Worm (Caenorhabditis elegans) whole organism, young adult: Measurements from ENCODE around the gene lin-52.
A peak's percentile ranks its signal among the peaks of the same experiment; 100 is the strongest.

Experiments used
- B0261.1 ChIP-seq: sonication (generic microtip); optimal IDR thresholded peaks from 2 replicates; lab custom pipeline; 2016; ENCODE audit warnings: mild to moderate bottlenecking, missing genetic modification characterization, moderate library complexity, missing compliant biosample characterization
- C17E4.6 ChIP-seq: fragments of 200-800 bp; sonication (Bioruptor generic); IDR thresholded peaks from 2 replicates; pipeline ENCODE4 v1.3.6; 2022; ENCODE audit warnings: missing genetic modification reagents, missing genetic modification characterization, missing compliant biosample characterization
- D2030.7 ChIP-seq: fragments of 200-800 bp; sonication (Bioruptor generic); IDR thresholded peaks from 2 replicates; pipeline ENCODE4 v1.3.6; 2022; ENCODE audit warnings: missing genetic modification reagents, missing genetic modification characterization, missing compliant biosample characterization
- F10E7.11 ChIP-seq: sonication (generic microtip); optimal IDR thresholded peaks from 2 replicates; lab custom pipeline; 2017; ENCODE audit warnings: mild to moderate bottlenecking, missing genetic modification characterization, moderate library complexity, missing compliant biosample characterization
- F23B12.7 ChIP-seq: sonication (generic microtip); optimal IDR thresholded peaks from 2 replicates; lab custom pipeline; 2017; ENCODE audit warnings: missing genetic modification characterization, mild to moderate bottlenecking, missing compliant biosample characterization, antibody characterized with exemption, moderate library complexity; ENCODE audit not compliant: insufficient read depth
- F37B4.10 ChIP-seq: fragments of 200-800 bp; sonication (Bioruptor generic); IDR thresholded peaks from 2 replicates; pipeline ENCODE4 v1.3.6; 2022; ENCODE audit warnings: missing genetic modification characterization, missing compliant biosample characterization
- F52B5.7 ChIP-seq: sonication (generic microtip); optimal IDR thresholded peaks from 2 replicates; lab custom pipeline; 2016; ENCODE audit warnings: mild to moderate bottlenecking, missing genetic modification characterization, missing compliant biosample characterization
- F55B11.4 ChIP-seq: sonication (generic microtip); optimal IDR thresholded peaks from 2 replicates; lab custom pipeline; 2016; ENCODE audit warnings: missing compliant biosample characterization, missing genetic modification characterization, borderline replicate concordance; ENCODE audit not compliant: insufficient read depth
- F57A8.1 ChIP-seq: fragments of 200-800 bp; sonication (Bioruptor generic); optimal IDR thresholded peaks from 2 replicates; lab custom pipeline; 2018; ENCODE audit warnings: mild to moderate bottlenecking, missing genetic modification characterization, moderate library complexity, missing compliant biosample characterization
- ZK185.1 ChIP-seq: sonication (generic microtip); optimal IDR thresholded peaks from 2 replicates; lab custom pipeline; 2016; ENCODE audit warnings: mild to moderate bottlenecking, missing genetic modification characterization, missing compliant biosample characterization; ENCODE audit not compliant: poor library complexity, severe bottlenecking
- akir-1 ChIP-seq: fragments of 200-800 bp; sonication (Bioruptor generic); optimal IDR thresholded peaks from 2 replicates; lab custom pipeline; 2018; ENCODE audit warnings: mild to moderate bottlenecking, missing genetic modification characterization, moderate library complexity, missing compliant biosample characterization
- athp-1 ChIP-seq: sonication (generic microtip); optimal IDR thresholded peaks from 2 replicates; lab custom pipeline; 2017; ENCODE audit warnings: mild to moderate bottlenecking, missing genetic modification characterization, missing compliant biosample characterization
- attf-3 ChIP-seq: fragments of 200-800 bp; sonication (Bioruptor generic); conservative IDR thresholded peaks from 2 replicates; pipeline ENCODE4 v1.3.6; 2022; ENCODE audit warnings: missing genetic modification reagents, missing genetic modification characterization, missing compliant biosample characterization
- ccch-3 ChIP-seq: fragments of 200-800 bp; sonication (Bioruptor generic); optimal IDR thresholded peaks from 2 replicates; lab custom pipeline; 2018; ENCODE audit warnings: mild to moderate bottlenecking, missing genetic modification characterization, missing compliant biosample characterization
- ceh-40 ChIP-seq: fragments of 200-800 bp; sonication (Bioruptor generic); IDR thresholded peaks from 2 replicates; pipeline ENCODE4 v1.3.6; 2022; ENCODE audit warnings: missing genetic modification characterization, missing compliant biosample characterization
- ceh-58 ChIP-seq: fragments of 200-800 bp; sonication (Bioruptor generic); IDR thresholded peaks from 2 replicates; pipeline ENCODE4 v1.3.6; 2022; ENCODE audit warnings: missing genetic modification characterization, missing compliant biosample characterization
- ceh-91 ChIP-seq: fragments of 200-800 bp; sonication (Bioruptor generic); IDR thresholded peaks from 2 replicates; pipeline ENCODE4 v1.3.6; 2022; ENCODE audit warnings: missing genetic modification reagents, missing genetic modification characterization, missing compliant biosample characterization
- dpl-1 ChIP-seq: fragments of 150-350 bp; optimal IDR thresholded peaks from 2 replicates; lab custom pipeline; 2014; ENCODE audit warnings: missing biosample characterization, missing genetic modification reagents, missing genetic modification characterization
- egl-18 ChIP-seq: fragments of 200-800 bp; sonication (Bioruptor generic); IDR thresholded peaks from 2 replicates; pipeline ENCODE4 v1.3.6; 2022; ENCODE audit warnings: missing genetic modification reagents, missing genetic modification characterization, missing compliant biosample characterization
- ets-4 ChIP-seq: fragments of 200-800 bp; sonication (Bioruptor generic); optimal IDR thresholded peaks from 2 replicates; lab custom pipeline; 2018; ENCODE audit warnings: mild to moderate bottlenecking, missing genetic modification characterization, missing compliant biosample characterization
- gei-17 ChIP-seq: fragments of 200-800 bp; sonication (Bioruptor generic); optimal IDR thresholded peaks from 2 replicates; lab custom pipeline; 2018; ENCODE audit warnings: mild to moderate bottlenecking, missing genetic modification characterization, missing compliant biosample characterization
- hlh-12 ChIP-seq: sonication (generic microtip); optimal IDR thresholded peaks from 2 replicates; lab custom pipeline; 2016; ENCODE audit warnings: missing genetic modification characterization, missing compliant biosample characterization
- hmg-1.2 ChIP-seq: fragments of 200-800 bp; sonication (Bioruptor generic); IDR thresholded peaks from 2 replicates; pipeline ENCODE4 v1.3.6; 2022; ENCODE audit warnings: missing genetic modification reagents, missing genetic modification characterization, missing compliant biosample characterization
- hrde-1 ChIP-seq: sonication (generic microtip); optimal IDR thresholded peaks from 2 replicates; lab custom pipeline; 2016; ENCODE audit warnings: missing genetic modification characterization, mild to moderate bottlenecking, missing compliant biosample characterization, moderate library complexity, missing genotype, missing genetic modification reagents, borderline replicate concordance
- hsf-1 ChIP-seq: fragments of 200-800 bp; sonication (Bioruptor generic); IDR thresholded peaks from 2 replicates; pipeline ENCODE4 v1.3.6; 2022; ENCODE audit warnings: missing genetic modification reagents, missing genetic modification characterization, missing compliant biosample characterization
- lag-1 ChIP-seq: fragments of 200-800 bp; sonication (Bioruptor generic); IDR thresholded peaks from 2 replicates; pipeline ENCODE4 v1.3.6; 2022; ENCODE audit warnings: missing genetic modification reagents, missing genetic modification characterization, missing compliant biosample characterization
- let-607 ChIP-seq, 2 experiments: fragments of 200-800 bp in 1 of 2; sonication (Bioruptor generic) in 1 of 2; sonication (generic microtip) in 1 of 2; optimal IDR thresholded peaks; 2 replicates each; lab custom pipeline; 2016 to 2018; ENCODE audit warnings: mild to moderate bottlenecking in 2 of 2, missing compliant biosample characterization in 2 of 2, missing genetic modification characterization in 2 of 2, moderate library complexity in 2 of 2, missing genotype in 1 of 2
- lin-26 ChIP-seq: fragments of 200-800 bp; sonication (Bioruptor generic); IDR thresholded peaks from 2 replicates; pipeline ENCODE4 v1.3.6; 2022; ENCODE audit warnings: missing genetic modification reagents, missing genetic modification characterization, missing compliant biosample characterization
- lin-54 ChIP-seq: fragments of 200-800 bp; sonication (Bioruptor generic); optimal IDR thresholded peaks from 2 replicates; lab custom pipeline; 2018; ENCODE audit warnings: mild to moderate bottlenecking, missing genetic modification characterization, missing compliant biosample characterization
- lir-1 ChIP-seq: fragments of 200-800 bp; sonication (Bioruptor generic); conservative IDR thresholded peaks from 2 replicates; pipeline ENCODE4 v1.3.6; 2022; ENCODE audit warnings: missing genetic modification reagents, missing genetic modification characterization, missing compliant biosample characterization
- lsl-1 ChIP-seq: fragments of 200-800 bp; sonication (Bioruptor generic); optimal IDR thresholded peaks from 2 replicates; lab custom pipeline; 2018; ENCODE audit warnings: mild to moderate bottlenecking, missing genetic modification characterization, moderate library complexity, missing compliant biosample characterization
- nfya-2 ChIP-seq: fragments of 200-800 bp; sonication (Bioruptor generic); IDR thresholded peaks from 2 replicates; pipeline ENCODE4 v1.3.6; 2022; ENCODE audit warnings: missing genetic modification reagents, missing genetic modification characterization, missing compliant biosample characterization
- nhr-179 ChIP-seq: sonication (generic microtip); optimal IDR thresholded peaks from 2 replicates; lab custom pipeline; 2016; ENCODE audit warnings: mild to moderate bottlenecking, missing genetic modification characterization, missing compliant biosample characterization
- nhr-27 ChIP-seq: fragments of 200-800 bp; sonication (Bioruptor generic); optimal IDR thresholded peaks from 2 replicates; lab custom pipeline; 2018; ENCODE audit warnings: mild to moderate bottlenecking, missing genetic modification characterization, moderate library complexity, missing compliant biosample characterization
- nhr-80 ChIP-seq: sonication (generic microtip); optimal IDR thresholded peaks from 2 replicates; lab custom pipeline; 2016; ENCODE audit warnings: missing genetic modification characterization, missing compliant biosample characterization
- nhr-90 ChIP-seq: sonication (generic microtip); optimal IDR thresholded peaks from 2 replicates; lab custom pipeline; 2016; ENCODE audit warnings: missing genotype, mild to moderate bottlenecking, missing genetic modification characterization, missing compliant biosample characterization
- pha-4 ChIP-seq: fragments of 150-350 bp; sonication (generic microtip); optimal IDR thresholded peaks from 2 replicates; lab custom pipeline; 2014; ENCODE audit warnings: missing biosample characterization, missing genetic modification reagents, missing genetic modification characterization
- rcor-1 ChIP-seq: fragments of 200-800 bp; sonication (Bioruptor generic); IDR thresholded peaks from 2 replicates; pipeline ENCODE4 v1.3.6; 2022; ENCODE audit warnings: missing genetic modification reagents, missing genetic modification characterization, missing compliant biosample characterization
- sdz-38 ChIP-seq: sonication (generic microtip); optimal IDR thresholded peaks from 2 replicates; lab custom pipeline; 2016; ENCODE audit warnings: missing genotype, missing genetic modification characterization, missing compliant biosample characterization
- snpc-1.1 ChIP-seq: sonication (generic microtip); optimal IDR thresholded peaks from 2 replicates; lab custom pipeline; 2017; ENCODE audit warnings: missing genetic modification characterization, mild to moderate bottlenecking, missing compliant biosample characterization, antibody characterized with exemption, moderate library complexity, missing genotype, missing genetic modification reagents; ENCODE audit not compliant: insufficient read depth
- snpc-1.3 ChIP-seq: sonication (generic microtip); optimal IDR thresholded peaks from 2 replicates; lab custom pipeline; 2017; ENCODE audit warnings: missing genetic modification characterization, mild to moderate bottlenecking, missing compliant biosample characterization, antibody characterized with exemption, moderate library complexity, missing genotype, missing genetic modification reagents; ENCODE audit not compliant: insufficient read depth
- snpc-3.4 ChIP-seq: sonication (generic microtip); optimal IDR thresholded peaks from 2 replicates; lab custom pipeline; 2017; ENCODE audit warnings: missing genetic modification characterization, mild to moderate bottlenecking, missing compliant biosample characterization, antibody characterized with exemption, moderate library complexity, missing genotype, missing genetic modification reagents
- somi-1 ChIP-seq: fragments of 200-800 bp; sonication (Bioruptor generic); optimal IDR thresholded peaks from 2 replicates; lab custom pipeline; 2018; ENCODE audit warnings: mild to moderate bottlenecking, missing genetic modification characterization, missing compliant biosample characterization
- tlf-1 ChIP-seq: fragments of 200-800 bp; sonication (Bioruptor generic); optimal IDR thresholded peaks from 2 replicates; lab custom pipeline; 2018; ENCODE audit warnings: mild to moderate bottlenecking, missing genetic modification characterization, missing compliant biosample characterization
- xnd-1 ChIP-seq: sonication (generic microtip); optimal IDR thresholded peaks from 2 replicates; lab custom pipeline; 2016; ENCODE audit warnings: missing genotype, missing genetic modification reagents, missing genetic modification characterization, missing compliant biosample characterization
- ztf-22 ChIP-seq: fragments of 200-800 bp; sonication (Bioruptor generic); optimal IDR thresholded peaks from 2 replicates; lab custom pipeline; 2018; ENCODE audit warnings: mild to moderate bottlenecking, missing genetic modification characterization, moderate library complexity, missing compliant biosample characterization
- ztf-25 ChIP-seq: fragments of 200-800 bp; sonication (Bioruptor generic); IDR thresholded peaks from 2 replicates; pipeline ENCODE4 v1.3.6; 2022; ENCODE audit warnings: missing genetic modification reagents, missing genetic modification characterization, missing compliant biosample characterization

lin-52 gene

DNA sequence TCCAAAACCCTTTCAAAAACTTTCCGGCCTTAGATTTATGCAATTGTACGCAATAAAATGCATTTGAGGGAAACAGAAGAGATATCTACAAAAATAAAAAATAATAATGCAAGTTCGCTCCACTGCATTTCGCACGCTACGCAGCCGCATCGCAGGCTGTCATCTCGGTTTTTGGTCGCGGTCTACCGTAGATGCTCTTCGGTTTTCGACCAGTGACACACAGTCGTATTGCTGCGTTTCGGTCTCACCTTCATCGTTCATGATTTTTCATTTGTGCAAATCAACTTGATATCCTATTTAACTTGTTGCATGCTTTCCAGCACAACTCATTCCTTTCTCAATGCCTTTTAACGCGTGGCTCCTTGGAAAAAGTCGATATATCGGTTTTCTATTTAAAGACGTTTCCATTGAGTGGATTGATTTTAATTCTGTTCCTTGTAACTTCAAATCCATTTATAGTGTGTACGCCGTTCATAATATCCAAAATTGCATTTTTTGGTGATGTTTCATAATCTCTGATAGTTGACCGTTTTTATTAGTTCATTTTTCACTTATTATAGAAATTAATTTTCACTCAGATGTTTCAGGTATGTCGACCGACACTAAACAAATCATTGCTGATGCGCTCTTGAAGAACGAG, 43.8 kb downstream of the lin-52 start, which contains the start of gene vha-1 (continued):
- no peak for TF ChIP-seq akir-1 (GFP tag; lab: Kevin White, UChicago)
- no peak for TF ChIP-seq hlh-12 (tag; lab: Kevin White, UChicago)
- TF ChIP-seq let-607 (tag; optimal IDR thresholded peaks at IDR 0.05; lab: Kevin White, UChicago) = peak; percentile 87 to 91
- no peak for TF ChIP-seq sdz-38
- peak; percentile 98 for TF ChIP-seq nhr-80 (tag; lab: Kevin White, UChicago)
- no peak for TF ChIP-seq F52B5.7 (tag; lab: Kevin White, UChicago)
- TF ChIP-seq hrde-1 (tag; lab: Kevin White, UChicago) = no peak
- TF ChIP-seq rcor-1 (GFP tag; lab: Robert Waterston, UW) = peak; percentile 77; the same call in 1 of the 2 replicates
- TF ChIP-seq ztf-25 (GFP tag; lab: Robert Waterston, UW) = no peak
- no peak for TF ChIP-seq F10E7.11 (tag; lab: Kevin White, UChicago)
- TF ChIP-seq gei-17 (GFP tag; lab: Kevin White, UChicago) = no peak
- no peak for TF ChIP-seq xnd-1 (tag; lab: Kevin White, UChicago)
- TF ChIP-seq ztf-22 (GFP tag; lab: Kevin White, UChicago) = no peak
- TF ChIP-seq F55B11.4 (tag; lab: Kevin White, UChicago) = no peak
- no peak for TF ChIP-seq lag-1 (GFP tag; lab: Robert Waterston, UW)
- no peak for TF ChIP-seq ceh-58 (GFP tag; lab: Robert Waterston, UW)
- no peak for TF ChIP-seq snpc-1.1 (tag; lab: Kevin White, UChicago)
- no peak for TF ChIP-seq F37B4.10 (GFP tag; lab: Robert Waterston, UW)
- TF ChIP-seq C17E4.6 (GFP tag; lab: Robert Waterston, UW) = no peak
- peak; percentile 41; the same call in 1 of the 2 replicates for TF ChIP-seq hmg-1.2 (GFP tag; lab: Robert Waterston, UW)
- TF ChIP-seq F57A8.1 (GFP tag; lab: Kevin White, UChicago) = no peak
- TF ChIP-seq lin-26 (GFP tag; lab: Robert Waterston, UW) = peak; percentile 75
- TF ChIP-seq nhr-27 (tag; lab: Kevin White, UChicago) = no peak
- TF ChIP-seq snpc-3.4 (tag; lab: Kevin White, UChicago) = no peak
- TF ChIP-seq egl-18 (GFP tag; lab: Robert Waterston, UW) = no peak
- no peak for TF ChIP-seq nhr-179 (tag; lab: Kevin White, UChicago)
- peak; percentile 54 for TF ChIP-seq F23B12.7 (tag; lab: Kevin White, UChicago)
- TF ChIP-seq dpl-1 (GFP tag; lab: Kevin White, UChicago) = no peak
- TF ChIP-seq hsf-1 (GFP tag; lab: Robert Waterston, UW) = no peak
- TF ChIP-seq ZK185.1 (tag; lab: Kevin White, UChicago) = peak; percentile 26
- no peak for TF ChIP-seq nfya-2
- TF ChIP-seq attf-3 = no peak; the same call in 1 of the 2 replicates
- peak; percentile 31 for TF ChIP-seq somi-1
- TF ChIP-seq tlf-1 (GFP tag; lab: Kevin White, UChicago) = peak; percentile 66
- no peak for TF ChIP-seq ceh-91
- no peak for TF ChIP-seq ccch-3 (GFP tag; lab: Kevin White, UChicago)
- peak; percentile 61 for TF ChIP-seq athp-1 (tag; lab: Kevin White, UChicago)
- no peak for TF ChIP-seq lir-1
- peak; percentile 67 for TF ChIP-seq lsl-1
- peak; percentile 92 for TF ChIP-seq pha-4 (tag; lab: Kevin White, UChicago)
- no peak for TF ChIP-seq ceh-40
- TF ChIP-seq ets-4 (GFP tag; lab: Kevin White, UChicago) = peak; percentile 34
- no peak for TF ChIP-seq B0261.1
- TF ChIP-seq lin-54 (GFP tag; lab: Kevin White, UChicago) = peak; percentile 70
- TF ChIP-seq nhr-90 (tag; lab: Kevin White, UChicago) = peak; percentile 76
- peak; percentile 47; the same call in 1 of the 2 replicates for TF ChIP-seq D2030.7 (GFP tag; lab: Robert Waterston, UW)
- peak; percentile 0 for TF ChIP-seq snpc-1.3
- TF ChIP-seq, all 124 proteins: peak for 51
